Fruit fly (Drosophila melanogaster): ENCODE data around the gene Cpr97Ea.
A peak's percentile ranks its signal among the peaks of the same experiment; 100 is the strongest.

The Cpr97Ea gene

DNA sequence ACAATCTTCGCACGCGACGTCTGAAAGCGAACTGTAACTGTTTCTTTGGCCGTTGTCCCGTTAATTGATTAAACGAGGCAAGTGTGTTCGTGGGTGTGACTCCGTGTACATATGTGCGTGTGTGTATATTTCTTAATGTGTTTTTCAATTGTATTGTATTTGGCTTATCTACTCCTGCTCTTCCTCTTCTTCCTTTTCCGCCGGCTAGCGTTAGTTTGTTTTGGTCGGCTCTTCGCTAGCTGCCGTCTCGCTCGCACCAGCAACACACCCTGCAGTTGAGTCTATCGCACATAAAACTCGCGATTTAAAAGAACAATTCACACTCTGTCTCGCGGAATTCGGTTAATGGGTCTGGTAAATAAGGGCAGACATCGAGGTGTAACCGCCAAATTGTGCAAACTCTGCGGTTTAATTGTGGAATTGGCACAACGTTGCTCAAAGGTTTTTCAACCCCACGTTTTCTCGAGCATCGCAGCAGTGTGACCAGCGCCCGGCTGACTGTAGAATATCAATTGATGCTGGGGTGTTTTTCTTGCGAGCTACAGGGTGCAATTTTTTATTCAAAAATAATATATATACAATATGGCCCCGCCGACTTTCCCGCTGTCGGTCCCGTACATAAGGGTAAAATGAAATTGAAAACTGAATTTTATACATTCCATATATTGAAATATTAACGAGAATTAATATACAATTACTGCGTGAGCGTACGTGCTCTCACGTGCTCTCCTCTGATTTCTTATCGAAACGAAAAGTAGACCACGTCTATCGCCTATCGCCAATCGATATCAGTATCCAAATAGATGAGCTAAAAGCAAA lies 24.4 kb upstream of the Cpr97Ea start, which contains the start of the genes gb and CG5815:
TSS of gene gb (minus strand) at position 487 of the 819 bp plus-strand sequence.
TSS of gene CG5815 (plus strand) at position 783 of the 819 bp plus-strand sequence.
- peak; percentile 94 for TF ChIP-seq CG4496 (GFP tag; IDR thresholded peaks at IDR 0.05)
- peak; percentile 76 for TF ChIP-seq CG34367 (tag; optimal IDR thresholded peaks at IDR 0.05)
- peak; percentile 88 for TF ChIP-seq Snoo (tag; optimal IDR thresholded peaks at IDR 0.05)
- TF ChIP-seq CG8159 (tag; optimal IDR thresholded peaks at IDR 0.05): no peak
- peak; percentile 80 for TF ChIP-seq CG17806 (tag; optimal IDR thresholded peaks at IDR 0.05)
- peak; percentile 78 for TF ChIP-seq CG8301 (tag; optimal IDR thresholded peaks at IDR 0.05)
- no peak for TF ChIP-seq Pif1B (GFP tag; optimal IDR thresholded peaks at IDR 0.05)
- TF ChIP-seq CG9948 (tag; optimal IDR thresholded peaks at IDR 0.05): peak; percentile 79
- peak; percentile 72; the same call in 1 of the 2 replicates for TF ChIP-seq rn (GFP tag; IDR thresholded peaks at IDR 0.05)
- TF ChIP-seq CG15710 (tag; optimal IDR thresholded peaks at IDR 0.05): peak; percentile 84
- TF ChIP-seq CG13204 (GFP tag; optimal IDR thresholded peaks at IDR 0.05): no peak
- no peak for TF ChIP-seq D1 (tag; optimal IDR thresholded peaks at IDR 0.05)
- no peak for TF ChIP-seq CG14655 (GFP tag; optimal IDR thresholded peaks at IDR 0.05)
- TF ChIP-seq EcR (GFP tag; optimal IDR thresholded peaks at IDR 0.05): peak; percentile 83
- peak; percentile 70 for TF ChIP-seq CG12605 (GFP tag; IDR thresholded peaks at IDR 0.05)
- TF ChIP-seq fd96Ca (GFP tag; IDR thresholded peaks at IDR 0.05): peak; percentile 96
- TF ChIP-seq gl (tag; optimal IDR thresholded peaks at IDR 0.05): peak; percentile 54
- TF ChIP-seq Ets98B (GFP tag; IDR thresholded peaks at IDR 0.05): peak; percentile 90
- peak; percentile 53 for TF ChIP-seq CG10348 (GFP tag; IDR thresholded peaks at IDR 0.05)
- TF ChIP-seq Pif1A (GFP tag; optimal IDR thresholded peaks at IDR 0.05): no peak
- peak; percentile 89 for TF ChIP-seq CG32121 (GFP tag; IDR thresholded peaks at IDR 0.05)

DNA sequence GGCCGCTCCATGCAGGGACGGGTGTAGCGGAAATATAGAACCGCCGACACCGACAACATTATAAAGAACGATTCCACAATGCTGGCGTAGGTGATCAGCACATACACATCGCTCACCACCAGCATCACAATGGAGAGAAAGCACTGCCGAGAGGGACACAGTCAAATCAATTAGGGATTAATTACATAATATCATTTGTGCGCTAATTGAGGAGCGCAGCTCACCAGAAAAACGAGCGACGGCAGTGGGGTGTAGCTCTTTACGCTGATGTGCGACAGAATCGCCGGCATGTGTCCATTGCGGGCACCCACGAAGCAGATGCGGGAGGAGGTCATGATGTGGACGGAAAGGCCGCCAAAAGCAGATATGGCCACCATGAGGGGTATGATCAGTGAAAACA lies 21.9 kb upstream of the Cpr97Ea start:
- TF ChIP-seq CG14655 (GFP tag; optimal IDR thresholded peaks at IDR 0.05) (no peak), CG13204 (GFP tag; optimal IDR thresholded peaks at IDR 0.05) (no peak), D1 (tag; optimal IDR thresholded peaks at IDR 0.05) (no peak), CG8301 (tag; optimal IDR thresholded peaks at IDR 0.05) (no peak), CG4496 (GFP tag; IDR thresholded peaks at IDR 0.05) (no peak), Ets98B (GFP tag; IDR thresholded peaks at IDR 0.05) (no peak), Pif1A (GFP tag; optimal IDR thresholded peaks at IDR 0.05) (no peak)

dm6 chr3R:27108111-27108510 lies 20.5 kb upstream of the Cpr97Ea start:
- no peak for TF ChIP-seq CG10348 (GFP tag; IDR thresholded peaks at IDR 0.05)
- TF ChIP-seq D1 (tag; optimal IDR thresholded peaks at IDR 0.05): no peak
- TF ChIP-seq Ets98B (GFP tag; IDR thresholded peaks at IDR 0.05): no peak
- TF ChIP-seq Pif1A (GFP tag; optimal IDR thresholded peaks at IDR 0.05): no peak
- TF ChIP-seq EcR (GFP tag; optimal IDR thresholded peaks at IDR 0.05): no peak
- no peak for TF ChIP-seq gl (tag; optimal IDR thresholded peaks at IDR 0.05)
- TF ChIP-seq CG8301 (tag; optimal IDR thresholded peaks at IDR 0.05): no peak
- no peak for TF ChIP-seq Snoo (tag; optimal IDR thresholded peaks at IDR 0.05)

dm6 chr3R:27106134-27106694 lies 18.6 kb upstream of the Cpr97Ea start, which contains the start of gene CAH9:
CAH9 (minus strand) TSS chr3R:27106184.
- TF ChIP-seq CG8301 (tag; optimal IDR thresholded peaks at IDR 0.05): no peak
- no peak for TF ChIP-seq Snoo (tag; optimal IDR thresholded peaks at IDR 0.05)
- no peak for TF ChIP-seq CG4496 (GFP tag; IDR thresholded peaks at IDR 0.05)
- TF ChIP-seq CG32121 (GFP tag; IDR thresholded peaks at IDR 0.05): no peak
- TF ChIP-seq CG15710 (tag; optimal IDR thresholded peaks at IDR 0.05): no peak
- no peak for TF ChIP-seq EcR (GFP tag; optimal IDR thresholded peaks at IDR 0.05)
- TF ChIP-seq Pif1A (GFP tag; optimal IDR thresholded peaks at IDR 0.05): no peak
- TF ChIP-seq rn (GFP tag; IDR thresholded peaks at IDR 0.05): no peak
- TF ChIP-seq D1 (tag; optimal IDR thresholded peaks at IDR 0.05): no peak
- no peak for TF ChIP-seq Pif1B (GFP tag; optimal IDR thresholded peaks at IDR 0.05)
- TF ChIP-seq CG12605 (GFP tag; IDR thresholded peaks at IDR 0.05): no peak
- TF ChIP-seq CG10348 (GFP tag; IDR thresholded peaks at IDR 0.05): no peak
- no peak for TF ChIP-seq CG14655 (GFP tag; optimal IDR thresholded peaks at IDR 0.05)
- TF ChIP-seq CG17806 (tag; optimal IDR thresholded peaks at IDR 0.05): no peak
- no peak for TF ChIP-seq Ets98B (GFP tag; IDR thresholded peaks at IDR 0.05)
- no peak for TF ChIP-seq gl (tag; optimal IDR thresholded peaks at IDR 0.05)
- TF ChIP-seq CG9948 (tag; optimal IDR thresholded peaks at IDR 0.05): no peak
- no peak for TF ChIP-seq CG13204 (GFP tag; optimal IDR thresholded peaks at IDR 0.05)
- no peak for TF ChIP-seq CG34367 (tag; optimal IDR thresholded peaks at IDR 0.05)

DNA sequence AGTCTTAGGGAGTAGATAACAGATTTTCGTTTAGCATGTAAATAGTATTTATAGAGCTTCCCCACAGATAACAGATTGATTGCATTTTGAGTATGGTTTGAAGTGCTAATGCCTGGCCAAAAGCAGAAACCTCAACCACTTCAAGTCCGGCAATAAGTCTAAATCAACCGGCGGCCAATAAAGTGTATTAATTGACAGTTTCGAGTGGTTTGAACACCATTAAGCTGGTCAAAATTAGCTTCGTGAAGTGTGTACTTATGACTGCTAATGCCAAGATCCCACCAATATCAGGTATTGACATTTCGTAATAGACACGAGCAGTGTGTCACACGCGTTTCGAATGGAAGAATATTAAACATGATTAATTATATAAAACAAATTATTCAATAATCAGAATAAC lies 17.9 kb upstream of the Cpr97Ea start:
- TF ChIP-seq gl (tag; optimal IDR thresholded peaks at IDR 0.05) (no peak), CG17806 (tag; optimal IDR thresholded peaks at IDR 0.05) (no peak), CG14655 (GFP tag; optimal IDR thresholded peaks at IDR 0.05) (no peak)

dm6 chr3R:27100930-27101329 lies 13.4 kb upstream of the Cpr97Ea start, which contains the start of gene Jhbp11:
Jhbp11 (plus strand) TSS chr3R:27101230.
- TF ChIP-seq CG17806 (tag; optimal IDR thresholded peaks at IDR 0.05): peak; percentile 14
- peak; percentile 28 for TF ChIP-seq CG8159 (tag; optimal IDR thresholded peaks at IDR 0.05)
- no peak for TF ChIP-seq Snoo (tag; optimal IDR thresholded peaks at IDR 0.05)
- TF ChIP-seq rn (GFP tag; IDR thresholded peaks at IDR 0.05): no peak
- TF ChIP-seq CG14655 (GFP tag; optimal IDR thresholded peaks at IDR 0.05): peak; percentile 15
- no peak for TF ChIP-seq CG10348 (GFP tag; IDR thresholded peaks at IDR 0.05)
- TF ChIP-seq Pif1B (GFP tag; optimal IDR thresholded peaks at IDR 0.05): no peak

All from whole organism, pupa.